Fruit fly (Drosophila melanogaster): Measurements from ENCODE around the gene CG42728.

The CG42728 gene

DNA sequence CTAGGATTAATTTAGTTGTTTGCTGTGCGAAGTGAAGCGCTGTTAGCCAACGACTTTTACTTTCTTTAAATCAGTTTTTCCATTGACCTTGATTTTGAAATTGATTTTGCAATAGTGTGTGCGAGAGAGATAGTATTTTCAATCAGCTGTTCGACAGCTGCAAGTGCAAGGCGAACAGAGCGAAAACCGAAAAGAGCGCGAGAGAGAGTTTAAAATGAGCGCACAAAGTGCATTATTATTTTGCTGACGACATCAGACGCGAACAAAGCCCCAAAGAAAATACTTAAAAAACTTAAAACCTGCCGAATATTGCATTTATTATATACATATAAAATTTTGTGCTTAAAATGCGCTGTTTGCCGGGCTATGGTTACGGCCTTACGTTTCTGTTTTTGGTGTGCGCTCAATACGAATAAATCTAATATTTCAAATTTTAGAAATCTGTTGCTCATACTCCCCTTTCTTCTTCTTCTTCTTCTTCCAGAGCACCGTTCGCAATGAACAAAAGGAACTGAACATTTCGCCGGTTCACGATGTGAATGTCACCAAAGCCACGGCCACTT, 16.2 kb downstream of the CG42728 start:
- TF ChIP-seq psq (optimal IDR thresholded peaks at IDR 0.05) = no peak
- TF ChIP-seq h (optimal IDR thresholded peaks at IDR 0.05) = no peak
- TF ChIP-seq ttk (optimal IDR thresholded peaks at IDR 0.05) = no peak
- no peak for TF ChIP-seq Myc (optimal IDR thresholded peaks at IDR 0.05)
- TF ChIP-seq Sin3A (optimal IDR thresholded peaks at IDR 0.05) = no peak
- no peak for TF ChIP-seq insv (optimal IDR thresholded peaks at IDR 0.05)

- TF ChIP-seq Myc (optimal IDR thresholded peaks at IDR 0.05) = no peak
These were observed 17.2 kb downstream of the CG42728 start, which contains the start of gene MsrA for dm6 chr3L:15510787-15511186. TSS of gene MsrA (plus strand) at chr3L:15511052.

DNA sequence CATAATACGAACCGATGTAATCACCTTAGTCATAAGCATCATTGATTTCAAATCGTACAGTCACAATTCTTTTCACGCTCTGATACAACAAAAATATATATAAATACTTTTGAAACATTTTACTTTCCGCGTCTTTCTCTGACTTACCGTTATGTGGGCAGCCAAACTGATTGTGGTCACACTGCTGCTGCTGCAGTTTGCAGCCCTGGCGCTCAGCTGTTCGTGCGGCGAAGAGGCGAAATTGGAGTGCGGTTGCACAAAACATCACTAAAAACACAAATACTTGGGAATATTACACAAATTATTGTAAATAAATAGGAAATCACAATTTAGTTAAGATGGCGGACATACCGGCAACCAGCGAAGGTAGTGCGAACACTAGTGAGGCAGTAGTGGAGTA, 18.6 kb downstream of the CG42728 start, which contains the start of the genes gdl and gdl-ORF39:
Gene gdl (plus strand): TSS at position 48 of the 400 bp plus-strand sequence.
Gene gdl-ORF39 (plus strand): TSS at position 48 of the 400 bp plus-strand sequence.
- TF ChIP-seq Myc (optimal IDR thresholded peaks at IDR 0.05) (no peak), insv (optimal IDR thresholded peaks at IDR 0.05) (no peak)

- no peak for TF ChIP-seq Myc (optimal IDR thresholded peaks at IDR 0.05)
- TF ChIP-seq insv (optimal IDR thresholded peaks at IDR 0.05) = no peak
- no peak for TF ChIP-seq ttk (optimal IDR thresholded peaks at IDR 0.05)
- TF ChIP-seq h (optimal IDR thresholded peaks at IDR 0.05) = no peak
- no peak for TF ChIP-seq psq (optimal IDR thresholded peaks at IDR 0.05)
- TF ChIP-seq Sin3A (optimal IDR thresholded peaks at IDR 0.05) = no peak
These were observed 19.2 kb downstream of the CG42728 start, which contains the start of gene Z600 for dm6 chr3L:15508750-15509149. TSS of gene Z600 (plus strand) at chr3L:15509061.

DNA sequence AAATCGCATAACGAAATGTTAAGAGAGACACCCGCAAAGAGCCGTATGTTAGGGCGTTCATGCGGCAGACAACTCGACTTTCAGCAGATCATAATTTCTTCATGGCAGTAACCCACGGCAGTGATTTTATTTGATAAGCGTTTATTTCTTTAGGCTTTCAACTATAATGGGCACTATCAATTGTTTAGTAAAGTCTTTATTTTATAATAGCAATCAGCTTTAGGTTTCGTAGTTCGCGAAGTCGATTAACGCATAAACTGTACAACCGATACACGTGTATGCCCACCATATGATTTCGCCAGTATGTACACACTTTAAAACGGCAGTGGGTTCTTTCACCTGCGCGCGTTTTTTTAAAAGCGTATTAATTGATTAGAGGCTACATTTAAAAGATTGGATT, 19.8 kb downstream of the CG42728 start, which contains the start of gene CG7841:
Gene CG7841 (minus strand): TSS at position 20 of the 400 bp plus-strand sequence.
- TF ChIP-seq Myc (optimal IDR thresholded peaks at IDR 0.05) = no peak
- TF ChIP-seq ttk (optimal IDR thresholded peaks at IDR 0.05) = no peak
- no peak for TF ChIP-seq insv (optimal IDR thresholded peaks at IDR 0.05)
- no peak for TF ChIP-seq Sin3A (optimal IDR thresholded peaks at IDR 0.05)
- no peak for TF ChIP-seq h (optimal IDR thresholded peaks at IDR 0.05)

DNA sequence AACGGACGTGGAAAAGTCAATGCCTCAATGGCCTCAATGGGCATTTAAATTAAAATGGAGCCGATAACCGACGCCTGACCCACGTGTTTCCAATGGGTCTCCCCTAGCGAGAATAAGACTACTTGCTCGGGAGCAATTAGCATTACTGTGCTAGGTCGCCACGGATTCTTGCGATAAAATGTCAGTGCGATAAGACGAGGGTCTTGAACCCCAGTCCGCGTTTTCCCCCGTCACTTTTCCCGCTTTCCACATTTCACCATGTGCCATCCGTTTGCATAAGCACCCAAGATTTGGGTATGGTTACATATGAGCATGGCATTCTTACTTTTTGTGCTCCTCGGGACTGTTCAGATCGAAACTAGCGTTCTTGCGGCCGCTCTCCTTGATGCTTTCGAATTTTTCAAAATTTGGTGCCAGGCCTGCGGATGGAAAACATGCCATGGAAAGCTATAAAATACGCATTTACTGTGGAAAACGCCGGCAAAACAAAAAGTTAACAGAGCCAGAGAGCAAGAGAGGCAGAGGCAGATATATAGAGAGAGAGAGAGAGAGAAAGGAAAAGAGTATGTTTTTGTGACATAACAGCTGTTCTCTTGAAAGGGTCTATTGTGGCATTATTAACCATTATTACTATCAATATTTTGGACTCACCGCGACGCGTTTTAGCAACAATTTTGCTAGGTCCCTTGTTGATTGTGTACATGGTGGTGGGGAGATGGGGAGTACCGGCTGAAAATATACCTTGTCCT, 20.7 kb downstream of the CG42728 start:
- TF ChIP-seq ttk (optimal IDR thresholded peaks at IDR 0.05) (no peak), Sin3A (optimal IDR thresholded peaks at IDR 0.05) (no peak), Myc (optimal IDR thresholded peaks at IDR 0.05) (no peak), psq (optimal IDR thresholded peaks at IDR 0.05) (no peak), insv (optimal IDR thresholded peaks at IDR 0.05) (no peak)

DNA sequence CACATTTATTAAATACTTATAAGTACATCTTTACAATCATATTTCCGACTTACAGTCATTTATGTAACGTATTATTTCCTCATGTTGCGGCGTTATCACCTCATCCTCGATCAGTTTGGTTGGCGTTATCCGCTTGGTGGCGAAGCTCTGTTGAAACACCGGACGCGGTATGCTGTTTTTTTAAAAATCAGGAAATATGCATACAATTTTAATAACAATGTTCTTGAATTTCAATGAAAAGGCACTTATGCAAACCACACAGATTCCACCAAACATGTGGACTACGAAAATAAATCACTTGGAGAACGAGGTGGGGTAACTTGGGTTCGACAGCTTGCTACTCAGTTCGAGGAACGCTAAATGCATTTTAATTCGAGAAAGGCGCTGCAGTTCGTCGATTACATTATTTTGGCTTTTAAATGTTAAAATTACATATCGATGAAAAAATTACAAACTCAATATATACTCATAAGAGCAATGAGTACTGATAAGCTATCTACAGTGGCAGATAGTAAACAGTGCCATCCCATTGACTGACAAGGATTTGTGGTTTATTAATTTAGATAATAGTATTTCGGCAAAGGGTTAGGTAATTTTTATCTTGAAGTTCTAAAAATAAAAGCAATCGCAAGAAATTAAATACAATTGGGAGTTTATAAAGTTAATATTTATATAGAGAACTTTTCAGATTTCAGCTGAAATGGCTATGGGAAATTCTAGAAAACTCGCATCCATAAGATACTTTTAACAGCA, 21.6 kb downstream of the CG42728 start:
- TF ChIP-seq psq (optimal IDR thresholded peaks at IDR 0.05) (no peak), h (optimal IDR thresholded peaks at IDR 0.05) (no peak), Myc (optimal IDR thresholded peaks at IDR 0.05) (no peak), ttk (optimal IDR thresholded peaks at IDR 0.05) (no peak), insv (optimal IDR thresholded peaks at IDR 0.05) (no peak), Sin3A (optimal IDR thresholded peaks at IDR 0.05) (no peak)

dm6 chr3L:15504687-15505086, 23.3 kb downstream of the CG42728 start, which contains the start of gene CG7857:
TSS of gene CG7857 (minus strand) at chr3L:15504894.
- no peak for TF ChIP-seq ttk (optimal IDR thresholded peaks at IDR 0.05)
- TF ChIP-seq insv (optimal IDR thresholded peaks at IDR 0.05) = no peak
- no peak for TF ChIP-seq psq (optimal IDR thresholded peaks at IDR 0.05)
- no peak for TF ChIP-seq h (optimal IDR thresholded peaks at IDR 0.05)
- TF ChIP-seq Sin3A (optimal IDR thresholded peaks at IDR 0.05) = no peak
- TF ChIP-seq Myc (optimal IDR thresholded peaks at IDR 0.05) = no peak

- TF ChIP-seq ttk (optimal IDR thresholded peaks at IDR 0.05) (no peak), Sin3A (optimal IDR thresholded peaks at IDR 0.05) (no peak), Myc (optimal IDR thresholded peaks at IDR 0.05) (no peak), psq (optimal IDR thresholded peaks at IDR 0.05) (no peak), insv (optimal IDR thresholded peaks at IDR 0.05) (no peak), h (optimal IDR thresholded peaks at IDR 0.05) (no peak)
These were observed 25.7 kb downstream of the CG42728 start for dm6 chr3L:15502256-15502655.

- TF ChIP-seq ttk (optimal IDR thresholded peaks at IDR 0.05) (no peak), insv (optimal IDR thresholded peaks at IDR 0.05) (no peak), h (optimal IDR thresholded peaks at IDR 0.05) (no peak), psq (optimal IDR thresholded peaks at IDR 0.05) (no peak)
These were observed 26.4 kb downstream of the CG42728 start for dm6 chr3L:15501646-15501972.

DNA sequence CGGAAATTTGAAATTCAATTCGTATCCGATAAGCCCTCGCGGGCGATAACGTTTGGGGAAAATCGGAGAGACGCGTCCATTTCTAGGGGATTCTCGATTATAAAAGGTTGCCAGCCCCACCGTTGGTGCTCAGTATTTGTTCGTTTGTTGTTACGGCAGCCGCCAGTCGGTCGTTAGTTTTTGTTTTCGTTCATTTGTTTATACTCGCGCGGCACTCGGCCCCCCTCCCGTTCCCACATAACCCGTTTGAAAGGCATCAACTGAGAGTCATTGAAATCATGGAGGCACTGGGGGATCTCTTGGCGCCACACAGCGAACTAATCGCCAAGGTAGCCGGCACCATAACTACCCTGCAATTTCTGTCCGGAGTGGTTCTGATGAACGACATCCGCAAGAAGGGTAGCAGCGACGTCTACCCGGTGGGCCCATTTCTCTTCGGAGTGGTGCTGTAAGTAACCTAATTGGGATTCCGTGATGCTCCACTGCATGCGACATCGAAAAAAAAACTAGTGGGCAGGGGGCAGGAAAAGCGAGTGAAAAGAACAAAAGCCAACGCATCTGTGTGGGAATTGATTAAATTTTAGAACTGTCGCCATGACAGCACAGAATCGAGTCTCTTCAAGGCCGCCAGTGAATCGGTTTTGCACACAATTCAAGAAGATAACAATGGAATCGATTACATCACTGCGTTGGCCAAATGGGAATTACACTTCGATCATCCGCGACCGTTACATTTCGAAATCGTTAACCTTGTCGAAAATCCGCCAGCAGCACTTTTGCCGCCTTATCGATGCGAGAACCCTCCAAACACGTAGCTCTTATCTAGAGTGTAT, 27.0 kb downstream of the CG42728 start, which contains the start of gene CG7272:
Gene CG7272 (plus strand): TSS at position 126 of the 833 bp plus-strand sequence.
- TF ChIP-seq insv (optimal IDR thresholded peaks at IDR 0.05) (no peak), Myc (optimal IDR thresholded peaks at IDR 0.05) (no peak), Sin3A (optimal IDR thresholded peaks at IDR 0.05) (no peak), ttk (optimal IDR thresholded peaks at IDR 0.05) (no peak), h (optimal IDR thresholded peaks at IDR 0.05) (no peak), psq (optimal IDR thresholded peaks at IDR 0.05) (no peak)

dm6 chr3L:15498745-15499144, 29.3 kb downstream of the CG42728 start, which contains the start of gene CG7275:
TSS of gene CG7275 (plus strand) at chr3L:15498959.
- no peak for TF ChIP-seq Sin3A (optimal IDR thresholded peaks at IDR 0.05)
- TF ChIP-seq psq (optimal IDR thresholded peaks at IDR 0.05) = no peak
- no peak for TF ChIP-seq insv (optimal IDR thresholded peaks at IDR 0.05)
- no peak for TF ChIP-seq h (optimal IDR thresholded peaks at IDR 0.05)
- TF ChIP-seq Myc (optimal IDR thresholded peaks at IDR 0.05) = no peak
- no peak for TF ChIP-seq ttk (optimal IDR thresholded peaks at IDR 0.05)
